Worm (Caenorhabditis elegans): ENCODE measurements around the gene tbx-8.

- TF ChIP-seq aha-1 (tag) (no peak), R02D3.7 (tag; optimal IDR thresholded peaks at IDR 0.05) (no peak), unc-39 (tag; optimal IDR thresholded peaks at IDR 0.05) (no peak), dmd-9 (GFP tag; IDR thresholded peaks at IDR 0.05) (no peak), nhr-77 (tag; optimal IDR thresholded peaks at IDR 0.05) (no peak), daf-16 (GFP tag; optimal IDR thresholded peaks at IDR 0.05) (no peak), daf-16 (tag; optimal IDR thresholded peaks at IDR 0.05) (no peak), hmg-1.1 (GFP tag; IDR thresholded peaks at IDR 0.05) (no peak), ceh-62 (tag; optimal IDR thresholded peaks at IDR 0.05) (no peak), zag-1 (tag; optimal IDR thresholded peaks at IDR 0.05) (no peak), egl-27 (tag; optimal IDR thresholded peaks at IDR 0.05) (no peak), Y48G9A.11 (GFP tag; IDR thresholded peaks at IDR 0.05) (no peak), fkh-10 (GFP tag; optimal IDR thresholded peaks at IDR 0.05) (no peak), nhr-111 (GFP tag; optimal IDR thresholded peaks at IDR 0.05) (no peak), mep-1 (tag; optimal IDR thresholded peaks at IDR 0.05) (no peak)
These were observed 2.4 kb upstream of the tbx-8 start for ce11 chrIII:10344762-10345161.

Measured in whole organism, L4 larva.